Fruit fly (Drosophila melanogaster) whole organism, embryonic: Measurements from ENCODE around the gene twf.

Source experiments
- ATbp ChIP-seq: fragments of 200-800 bp; sonication (Bioruptor generic); optimal IDR thresholded peaks from 2 replicates; lab custom pipeline; 2017; ENCODE audit warnings: missing biosample characterization, mild to moderate bottlenecking, missing genetic modification characterization, missing genetic modification reagents
- Atf-2 ChIP-seq: fragments of 200-800 bp; sonication (Bioruptor generic); optimal IDR thresholded peaks from 2 replicates; lab custom pipeline; 2016; ENCODE audit warnings: missing biosample characterization, missing genetic modification characterization
- B-H2 ChIP-seq: fragments of 200-800 bp; sonication (Bioruptor generic); optimal IDR thresholded peaks from 2 replicates; lab custom pipeline; 2018; ENCODE audit warnings: missing biosample characterization, mild to moderate bottlenecking, missing genetic modification characterization
- Blimp-1 ChIP-seq: fragments of 200-800 bp; sonication (Bioruptor generic); optimal IDR thresholded peaks from 3 replicates; lab custom pipeline; 2018; ENCODE audit warnings: missing biosample characterization, missing genetic modification characterization, mild to moderate bottlenecking, moderate library complexity, missing genetic modification reagents
- CG10209 ChIP-seq: fragments of 200-800 bp; sonication (Bioruptor generic); optimal IDR thresholded peaks from 3 replicates; lab custom pipeline; 2017; ENCODE audit warnings: missing biosample characterization, mild to moderate bottlenecking, missing genetic modification characterization, missing genetic modification reagents
- CG10321 ChIP-seq: fragments of 200-800 bp; sonication (Bioruptor generic); IDR thresholded peaks from 2 replicates; pipeline ENCODE4 v1.3.6; 2022; ENCODE audit warnings: missing biosample characterization, missing genetic modification characterization
- CG10431 ChIP-seq: fragments of 200-800 bp; sonication (Bioruptor generic); optimal IDR thresholded peaks from 3 replicates; lab custom pipeline; 2018; ENCODE audit warnings: missing biosample characterization, mild to moderate bottlenecking, missing genetic modification characterization
- CG10462 ChIP-seq: fragments of 200-800 bp; sonication (Bioruptor generic); optimal IDR thresholded peaks from 2 replicates; lab custom pipeline; 2016; ENCODE audit warnings: missing biosample characterization, missing genetic modification characterization
- CG11398 ChIP-seq: fragments of 200-800 bp; sonication (Bioruptor generic); optimal IDR thresholded peaks from 2 replicates; lab custom pipeline; 2016; ENCODE audit warnings: missing biosample characterization, missing genetic modification characterization
- CG14441 ChIP-seq: fragments of 200-800 bp; sonication (Bioruptor generic); IDR thresholded peaks from 2 replicates; pipeline ENCODE4 v1.3.6; 2022; ENCODE audit warnings: missing biosample characterization, missing genetic modification characterization
- CG15696 ChIP-seq: fragments of 200-800 bp; sonication (Bioruptor generic); optimal IDR thresholded peaks from 2 replicates; lab custom pipeline; 2019; ENCODE audit warnings: missing biosample characterization, mild to moderate bottlenecking, missing genetic modification characterization, moderate library complexity
- CG18262 ChIP-seq: fragments of 200-800 bp; optimal IDR thresholded peaks from 3 replicates; lab custom pipeline; 2019; ENCODE audit warnings: missing biosample characterization, mild to moderate bottlenecking, missing genetic modification characterization, moderate library complexity
- CG2120 ChIP-seq: fragments of 200-800 bp; sonication (Bioruptor generic); optimal IDR thresholded peaks from 3 replicates; lab custom pipeline; 2016; ENCODE audit warnings: missing biosample characterization, missing genetic modification characterization
- CG2678 ChIP-seq: fragments of 200-800 bp; sonication (Bioruptor generic); optimal IDR thresholded peaks from 3 replicates; lab custom pipeline; 2019; ENCODE audit warnings: missing biosample characterization, mild to moderate bottlenecking, missing genetic modification characterization, moderate library complexity
- CG33213 ChIP-seq: fragments of 200-800 bp; sonication (Bioruptor generic); optimal IDR thresholded peaks from 3 replicates; lab custom pipeline; 2016; ENCODE audit warnings: missing biosample characterization, missing genetic modification characterization
- CG3407 ChIP-seq: fragments of 200-800 bp; sonication (Bioruptor generic); optimal IDR thresholded peaks from 2 replicates; lab custom pipeline; 2018; ENCODE audit warnings: missing biosample characterization, mild to moderate bottlenecking, missing genetic modification characterization
- CG34224 ChIP-seq: fragments of 200-800 bp; sonication (Bioruptor generic); IDR thresholded peaks from 3 replicates; pipeline ENCODE4 v1.3.6; 2022; ENCODE audit warnings: missing biosample characterization, missing genetic modification characterization; ENCODE audit not compliant: partially characterized antibody
- CG34376 ChIP-seq: fragments of 200-800 bp; sonication (Bioruptor generic); optimal IDR thresholded peaks from 2 replicates; lab custom pipeline; 2018; ENCODE audit warnings: missing biosample characterization, mild to moderate bottlenecking, missing genetic modification characterization
- CG4282 ChIP-seq: fragments of 200-800 bp; sonication (Bioruptor generic); optimal IDR thresholded peaks from 2 replicates; lab custom pipeline; 2016; ENCODE audit warnings: missing biosample characterization, missing genetic modification characterization
- CG4730 ChIP-seq: fragments of 200-800 bp; sonication (Bioruptor generic); IDR thresholded peaks from 2 replicates; pipeline ENCODE4 v1.3.6; 2022; ENCODE audit warnings: missing biosample characterization, missing genetic modification characterization
- CG7271 ChIP-seq: fragments of 200-800 bp; sonication (Bioruptor generic); optimal IDR thresholded peaks from 2 replicates; lab custom pipeline; 2018; ENCODE audit warnings: missing biosample characterization, mild to moderate bottlenecking, missing genetic modification characterization, moderate library complexity
- CG7372 ChIP-seq: fragments of 200-800 bp; sonication (Bioruptor generic); IDR thresholded peaks from 2 replicates; pipeline ENCODE4 v1.3.6; 2022; ENCODE audit warnings: missing biosample characterization, missing genetic modification characterization
- CG7928 ChIP-seq: fragments of 200-800 bp; sonication (Bioruptor generic); optimal IDR thresholded peaks from 2 replicates; lab custom pipeline; 2017; ENCODE audit warnings: missing biosample characterization, mild to moderate bottlenecking, missing genetic modification characterization
- CG9437 ChIP-seq: fragments of 200-800 bp; sonication (Bioruptor generic); optimal IDR thresholded peaks from 2 replicates; lab custom pipeline; 2018; ENCODE audit warnings: missing biosample characterization, mild to moderate bottlenecking, missing genetic modification characterization
- Dbx ChIP-seq: fragments of 200-800 bp; sonication (Bioruptor generic); IDR thresholded peaks from 3 replicates; pipeline ENCODE4 v1.3.6; 2022; ENCODE audit warnings: missing biosample characterization, missing genetic modification characterization
- Ets97D ChIP-seq: fragments of 200-800 bp; sonication (Bioruptor generic); optimal IDR thresholded peaks from 3 replicates; lab custom pipeline; 2016; ENCODE audit warnings: missing biosample characterization, missing genetic modification characterization
- HLH54F ChIP-seq: fragments of 200-800 bp; sonication (Bioruptor generic); optimal IDR thresholded peaks from 3 replicates; lab custom pipeline; 2016; ENCODE audit warnings: missing biosample characterization, missing genetic modification characterization
- HmgD ChIP-seq: fragments of 200-800 bp; sonication (Bioruptor generic); optimal IDR thresholded peaks from 3 replicates; lab custom pipeline; 2016; ENCODE audit warnings: missing biosample characterization, missing genetic modification characterization
- Hmx ChIP-seq: fragments of 200-800 bp; sonication (Bioruptor generic); optimal IDR thresholded peaks from 2 replicates; lab custom pipeline; 2016; ENCODE audit warnings: missing biosample characterization, missing genetic modification characterization
- MBD-R2 ChIP-seq: fragments of 200-800 bp; sonication (Bioruptor generic); IDR thresholded peaks from 2 replicates; pipeline ENCODE4 v1.3.6; 2022; ENCODE audit warnings: missing biosample characterization, missing genetic modification characterization
- MTF-1 ChIP-seq: fragments of 200-800 bp; sonication (Bioruptor generic); optimal IDR thresholded peaks from 2 replicates; lab custom pipeline; 2018; ENCODE audit warnings: missing biosample characterization, mild to moderate bottlenecking, missing genetic modification characterization, borderline replicate concordance
- Pdp1 ChIP-seq, 2 experiments: fragments of 200-800 bp; sonication (Bioruptor generic); optimal IDR thresholded peaks; 3 replicates each; lab custom pipeline; 2016; ENCODE audit warnings: missing biosample characterization in 2 of 2, missing genetic modification characterization in 2 of 2, mild to moderate bottlenecking in 1 of 2, moderate library complexity in 1 of 2
- Tbp ChIP-seq: fragments of >200 bp; optimal IDR thresholded peaks from 2 replicates; lab custom pipeline; 2018; ENCODE audit warnings: missing biosample characterization, missing genetic modification characterization
- abd-A ChIP-seq: fragments of 200-800 bp; sonication (Bioruptor generic); optimal IDR thresholded peaks from 3 replicates; lab custom pipeline; 2019; ENCODE audit warnings: missing biosample characterization, mild to moderate bottlenecking, missing genetic modification characterization, moderate library complexity
- ase ChIP-seq: fragments of 200-800 bp; sonication (Bioruptor generic); IDR thresholded peaks from 3 replicates; pipeline ENCODE4 v1.3.6; 2022; ENCODE audit warnings: missing biosample characterization, missing genetic modification characterization
- bcd ChIP-seq: fragments of 200-800 bp; sonication (Bioruptor generic); optimal IDR thresholded peaks from 2 replicates; lab custom pipeline; 2017; ENCODE audit warnings: missing biosample characterization, mild to moderate bottlenecking, missing genetic modification characterization
- dpn ChIP-seq, 2 experiments: fragments of 200-800 bp; sonication (Bioruptor generic); optimal IDR thresholded peaks; 3 replicates each; lab custom pipeline; 2016; ENCODE audit warnings: missing biosample characterization in 2 of 2, missing genetic modification characterization in 2 of 2
- exex ChIP-seq: fragments of 200-800 bp; sonication (Bioruptor generic); optimal IDR thresholded peaks from 4 replicates; lab custom pipeline; 2018; ENCODE audit warnings: missing biosample characterization, mild to moderate bottlenecking, missing genetic modification characterization, moderate library complexity
- gro ChIP-seq: fragments of 200-800 bp; sonication (Bioruptor generic); optimal IDR thresholded peaks from 2 replicates; lab custom pipeline; 2016; ENCODE audit warnings: missing biosample characterization, missing genetic modification characterization
- inv ChIP-seq: fragments of 200-800 bp; sonication (Bioruptor generic); IDR thresholded peaks from 2 replicates; pipeline ENCODE4 v1.3.6; 2022; ENCODE audit warnings: missing biosample characterization, missing genetic modification characterization; ENCODE audit not compliant: partially characterized antibody
- kay ChIP-seq: fragments of 200-800 bp; sonication (Bioruptor generic); optimal IDR thresholded peaks from 2 replicates; lab custom pipeline; 2016; ENCODE audit warnings: missing biosample characterization, missing genetic modification characterization
- lmd ChIP-seq: fragments of 200-800 bp; sonication (Bioruptor generic); IDR thresholded peaks from 2 replicates; pipeline ENCODE4 v1.3.6; 2022; ENCODE audit warnings: missing biosample characterization, missing genetic modification characterization
- maf-S ChIP-seq: fragments of 200-800 bp; sonication (Bioruptor generic); optimal IDR thresholded peaks from 2 replicates; lab custom pipeline; 2016; ENCODE audit warnings: missing biosample characterization, missing genetic modification characterization
- odd ChIP-seq: fragments of 200-800 bp; sonication (Bioruptor generic); optimal IDR thresholded peaks from 2 replicates; lab custom pipeline; 2017; ENCODE audit warnings: missing biosample characterization, mild to moderate bottlenecking, missing genetic modification characterization
- onecut ChIP-seq: fragments of 200-800 bp; sonication (Bioruptor generic); IDR thresholded peaks from 2 replicates; pipeline ENCODE4 v1.3.6; 2022; ENCODE audit warnings: missing biosample characterization, missing genetic modification characterization
- prd ChIP-seq, 3 experiments: fragments of >200 bp in 2 of 3; fragments of 200-800 bp in 1 of 3; sonication (Bioruptor generic) in 1 of 3; optimal IDR thresholded peaks in 2 of 3; IDR thresholded peaks in 1 of 3; 2 replicates in 2 of 3; 3 replicates in 1 of 3; pipeline versions ENCODE4 v1.3.6 to Lab custom; 2017 to 2022; ENCODE audit warnings: missing biosample characterization in 1 of 3, missing genetic modification characterization in 1 of 3
- row ChIP-seq: fragments of 200-800 bp; sonication (Bioruptor generic); IDR thresholded peaks from 3 replicates; pipeline ENCODE4 v1.3.6; 2022; ENCODE audit warnings: missing biosample characterization, missing genetic modification characterization
- tap ChIP-seq: fragments of 200-800 bp; optimal IDR thresholded peaks from 3 replicates; lab custom pipeline; 2019; ENCODE audit warnings: missing biosample characterization, mild to moderate bottlenecking, missing genetic modification characterization, moderate library complexity
- tgo ChIP-seq: fragments of 200-800 bp; sonication (Bioruptor generic); IDR thresholded peaks from 3 replicates; pipeline ENCODE4 v1.3.6; 2022; ENCODE audit warnings: missing biosample characterization, missing genetic modification characterization
- yki ChIP-seq: fragments of >200 bp; optimal IDR thresholded peaks from 3 replicates; lab custom pipeline; 2018
- zfh1 ChIP-seq: fragments of 200-800 bp; sonication (Bioruptor generic); IDR thresholded peaks from 3 replicates; pipeline ENCODE4 v1.3.6; 2022; ENCODE audit warnings: missing biosample characterization, missing genetic modification characterization

The twf gene

DNA sequence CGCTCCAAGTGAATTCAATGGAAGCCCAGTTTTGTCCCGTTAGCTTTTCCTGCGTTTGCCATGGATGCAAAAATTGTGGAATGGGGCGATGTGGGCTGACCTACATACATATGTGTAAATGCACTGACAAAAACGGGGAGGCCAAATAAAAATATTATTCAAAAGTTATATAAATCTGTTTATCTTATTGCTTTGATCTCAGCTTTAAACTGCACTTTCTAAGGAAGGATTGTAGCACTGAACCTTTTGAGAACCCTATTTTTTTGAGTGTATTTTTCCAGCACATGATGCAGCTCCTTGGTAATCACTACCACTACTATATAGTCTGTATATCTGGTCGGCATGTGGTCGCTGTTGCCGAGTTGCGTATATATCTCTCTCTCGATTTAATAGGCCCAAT is 45.4 kb upstream of the twf start (continued):
- TF ChIP-seq tgo (GFP tag; lab: Robert Waterston, UW) (peak; percentile 60; the same call in 1 of the 3 replicates), CG7271 (tag; lab: Kevin White, UChicago) (no peak), CG3407 (no peak), Tbp (GFP tag; lab: Kevin White, UChicago) (no peak), zfh1 (GFP tag; lab: Robert Waterston, UW) (peak; percentile 64; the same call in 1 of the 3 replicates), Dbx (GFP tag; lab: Robert Waterston, UW) (no peak), prd (optimal IDR thresholded peaks at IDR 0.05; lab: Kevin White, UChicago) (no peak), prd (GFP tag; IDR thresholded peaks at IDR 0.05; lab: Robert Waterston, UW) (peak; percentile 78), row (GFP tag; lab: Robert Waterston, UW) (peak; percentile 59), CG7372 (no peak), abd-A (tag; lab: Kevin White, UChicago) (no peak), ATbp (GFP tag; lab: Kevin White, UChicago) (peak; percentile 31), gro (GFP tag; lab: Kevin White, UChicago) (no peak), Blimp-1 (peak; percentile 50), tap (peak; percentile 52), Ets97D (no peak), HmgD (GFP tag; lab: Kevin White, UChicago) (no peak), CG10462 (GFP tag; lab: Kevin White, UChicago) (no peak), Hmx (GFP tag; lab: Kevin White, UChicago) (no peak), CG18262 (tag; lab: Kevin White, UChicago) (no peak), CG10431 (no peak), CG33213 (GFP tag; lab: Kevin White, UChicago) (no peak), CG7928 (GFP tag; lab: Kevin White, UChicago) (no peak), CG15696 (tag; lab: Kevin White, UChicago) (no peak), exex (tag; lab: Kevin White, UChicago) (no peak), CG2678 (tag; lab: Kevin White, UChicago) (peak; percentile 60), MBD-R2 (0 out of 2 replicates have a peak, but pooled peaks have one; percentile 11), B-H2 (GFP tag; lab: Kevin White, UChicago) (no peak), CG34376 (no peak), CG2120 (GFP tag; lab: Kevin White, UChicago) (no peak), yki (lab: Kevin White, UChicago) (no peak), CG10209 (GFP tag; lab: Kevin White, UChicago) (peak; percentile 9), maf-S (GFP tag; lab: Kevin White, UChicago) (no peak), Pdp1 (GFP tag; optimal IDR thresholded peaks at IDR 0.05; lab: Kevin White, UChicago) (peak in 1 of 2 experiments; percentile 33), MTF-1 (GFP tag; lab: Kevin White, UChicago) (no peak), CG14441 (GFP tag; lab: Robert Waterston, UW) (peak; percentile 68), onecut (no peak), lmd (GFP tag; lab: Robert Waterston, UW) (peak; percentile 50), CG10321 (GFP tag; lab: Robert Waterston, UW) (0 out of 2 replicates have a peak, but pooled peaks have one; percentile 41), Atf-2 (GFP tag; lab: Kevin White, UChicago) (no peak), inv (GFP tag; lab: Robert Waterston, UW) (no peak), CG4282 (no peak), dpn (GFP tag; optimal IDR thresholded peaks at IDR 0.05; lab: Kevin White, UChicago) (peak; percentile 7 to 34), odd (GFP tag; lab: Kevin White, UChicago) (no peak), CG4730 (GFP tag; lab: Robert Waterston, UW) (no peak), HLH54F (GFP tag; lab: Kevin White, UChicago) (no peak), kay (GFP tag; lab: Kevin White, UChicago) (no peak), bcd (GFP tag; lab: Kevin White, UChicago) (peak; percentile 28), ase (peak; percentile 57; the same call in 2 of the 3 replicates), CG11398 (GFP tag; lab: Kevin White, UChicago) (no peak), CG9437 (no peak), CG34224 (GFP tag; lab: Robert Waterston, UW) (no peak)
